Fruit fly (Drosophila melanogaster): Measurements from ENCODE around the gene Gr23a.

- no peak for TF ChIP-seq insv (optimal IDR thresholded peaks at IDR 0.05)
- TF ChIP-seq Sin3A (optimal IDR thresholded peaks at IDR 0.05), result no peak
- TF ChIP-seq psq (optimal IDR thresholded peaks at IDR 0.05), result no peak
- no peak for TF ChIP-seq h (optimal IDR thresholded peaks at IDR 0.05)
These were observed 45.7 kb upstream of the Gr23a start for dm6 chr2L:2623947-2624346.

All from Kc167 (cell line).